Worm (Caenorhabditis elegans) whole organism, late embryonic: ENCODE data around the gene snpn-1.

ENCODE experiments used
- C08G9.2 ChIP-seq: sonication (generic microtip); optimal IDR thresholded peaks from 2 replicates; lab custom pipeline; 2016; ENCODE audit warnings: mild to moderate bottlenecking, missing genetic modification characterization, moderate library complexity, missing compliant biosample characterization
- C38D4.7 ChIP-seq: fragments of 200-800 bp; sonication (Bioruptor generic); optimal IDR thresholded peaks from 2 replicates; lab custom pipeline; 2018; ENCODE audit warnings: mild to moderate bottlenecking, missing genetic modification characterization, moderate library complexity, missing compliant biosample characterization
- K09A11.1 ChIP-seq: sonication (generic microtip); optimal IDR thresholded peaks from 2 replicates; lab custom pipeline; 2017; ENCODE audit warnings: antibody characterized with exemption, mild to moderate bottlenecking, missing genetic modification characterization, missing compliant biosample characterization; ENCODE audit not compliant: insufficient read depth
- T23F11.4 ChIP-seq: fragments of 200-800 bp; sonication (Bioruptor generic); optimal IDR thresholded peaks from 2 replicates; lab custom pipeline; 2018; ENCODE audit warnings: mild to moderate bottlenecking, missing genetic modification characterization, missing compliant biosample characterization
- Y22D7AL.16 ChIP-seq: sonication (generic microtip); optimal IDR thresholded peaks from 2 replicates; lab custom pipeline; 2016; ENCODE audit warnings: missing genetic modification characterization, missing compliant biosample characterization
- ahr-1 ChIP-seq: sonication (generic microtip); optimal IDR thresholded peaks from 2 replicates; lab custom pipeline; 2016; ENCODE audit warnings: missing genetic modification characterization, missing compliant biosample characterization
- ama-1 ChIP-seq: fragments of 150-350 bp; optimal IDR thresholded peaks from 2 replicates; lab custom pipeline; 2014
- ceh-14 ChIP-seq: sonication (generic microtip); optimal IDR thresholded peaks from 2 replicates; lab custom pipeline; 2016; ENCODE audit warnings: missing genotype, missing genetic modification characterization, missing compliant biosample characterization
- ceh-18 ChIP-seq: sonication (generic microtip); optimal IDR thresholded peaks from 2 replicates; lab custom pipeline; 2016; ENCODE audit warnings: missing genetic modification characterization, missing compliant biosample characterization
- ceh-2 ChIP-seq: sonication (generic microtip); optimal IDR thresholded peaks from 2 replicates; lab custom pipeline; 2016; ENCODE audit warnings: missing genotype, missing genetic modification characterization, missing compliant biosample characterization
- ceh-22 ChIP-seq: sonication (generic microtip); optimal IDR thresholded peaks from 2 replicates; lab custom pipeline; 2017; ENCODE audit warnings: missing biosample characterization, missing genetic modification characterization
- ceh-24 ChIP-seq: sonication (generic microtip); optimal IDR thresholded peaks from 2 replicates; lab custom pipeline; 2016; ENCODE audit warnings: mild to moderate bottlenecking, missing genetic modification characterization, missing compliant biosample characterization
- ceh-30 ChIP-seq: fragments of 150-350 bp; optimal IDR thresholded peaks from 2 replicates; lab custom pipeline; 2014; ENCODE audit warnings: missing biosample characterization, missing genetic modification characterization
- ceh-31 ChIP-seq: sonication (generic microtip); optimal IDR thresholded peaks from 2 replicates; lab custom pipeline; 2016; ENCODE audit warnings: missing genetic modification characterization, missing compliant biosample characterization
- ceh-45 ChIP-seq: fragments of 200-800 bp; sonication (Bioruptor generic); IDR thresholded peaks from 2 replicates; pipeline ENCODE4 v1.3.6; 2022; ENCODE audit warnings: missing genetic modification reagents, missing genetic modification characterization, missing compliant biosample characterization
- ceh-6 ChIP-seq: fragments of 200-800 bp; sonication (Bioruptor generic); optimal IDR thresholded peaks from 2 replicates; lab custom pipeline; 2018; ENCODE audit warnings: mild to moderate bottlenecking, missing genetic modification characterization, missing compliant biosample characterization
- ceh-9 ChIP-seq: sonication (generic microtip); optimal IDR thresholded peaks from 2 replicates; lab custom pipeline; 2016; ENCODE audit warnings: mild to moderate bottlenecking, missing genetic modification characterization, inconsistent platforms, missing compliant biosample characterization
- dmd-4 ChIP-seq: sonication (generic microtip); optimal IDR thresholded peaks from 2 replicates; lab custom pipeline; 2016; ENCODE audit warnings: borderline replicate concordance, missing genetic modification characterization, missing compliant biosample characterization
- elt-4 ChIP-seq: sonication (generic microtip); optimal IDR thresholded peaks from 2 replicates; lab custom pipeline; 2016; ENCODE audit warnings: missing genetic modification characterization, missing compliant biosample characterization
- ets-4 ChIP-seq: sonication (generic microtip); optimal IDR thresholded peaks from 2 replicates; lab custom pipeline; 2016; ENCODE audit warnings: missing genetic modification characterization, missing compliant biosample characterization
- fkh-10 ChIP-seq: fragments of 150-350 bp; optimal IDR thresholded peaks from 2 replicates; lab custom pipeline; 2014; ENCODE audit warnings: missing biosample characterization, missing genetic modification reagents, missing genetic modification characterization
- gmeb-2 ChIP-seq: sonication (generic microtip); optimal IDR thresholded peaks from 2 replicates; lab custom pipeline; 2016; ENCODE audit warnings: missing genetic modification characterization, inconsistent platforms, missing compliant biosample characterization
- hlh-13 ChIP-seq: fragments of 200-800 bp; sonication (Bioruptor generic); optimal IDR thresholded peaks from 2 replicates; lab custom pipeline; 2018; ENCODE audit warnings: mild to moderate bottlenecking, missing genetic modification characterization, missing compliant biosample characterization
- hlh-15 ChIP-seq: sonication (generic microtip); optimal IDR thresholded peaks from 2 replicates; lab custom pipeline; 2016; ENCODE audit warnings: missing genetic modification characterization, missing compliant biosample characterization
- hlh-8 ChIP-seq: sonication (generic microtip); optimal IDR thresholded peaks from 2 replicates; lab custom pipeline; 2016; ENCODE audit warnings: missing genotype, missing genetic modification characterization, missing compliant biosample characterization
- lim-6 ChIP-seq: sonication (generic microtip); optimal IDR thresholded peaks from 2 replicates; lab custom pipeline; 2016; ENCODE audit warnings: missing genetic modification characterization, missing compliant biosample characterization
- lin-11 ChIP-seq: fragments of 200-800 bp; sonication (Bioruptor generic); optimal IDR thresholded peaks from 2 replicates; lab custom pipeline; 2018; ENCODE audit warnings: mild to moderate bottlenecking, missing genetic modification characterization, missing compliant biosample characterization
- madf-2 ChIP-seq: sonication (generic microtip); optimal IDR thresholded peaks from 2 replicates; lab custom pipeline; 2017; ENCODE audit warnings: missing genetic modification characterization, missing compliant biosample characterization
- mec-3 ChIP-seq: sonication (generic microtip); optimal IDR thresholded peaks from 2 replicates; lab custom pipeline; 2016; ENCODE audit warnings: borderline replicate concordance, missing genetic modification characterization, missing compliant biosample characterization
- nfya-1 ChIP-seq: sonication (generic microtip); optimal IDR thresholded peaks from 2 replicates; lab custom pipeline; 2017; ENCODE audit warnings: missing genetic modification characterization, mild to moderate bottlenecking, missing compliant biosample characterization, antibody characterized with exemption, moderate library complexity
- nhr-11 ChIP-seq: fragments of 150-350 bp; optimal IDR thresholded peaks from 2 replicates; lab custom pipeline; 2014; ENCODE audit warnings: missing biosample characterization, missing genetic modification characterization
- npax-4 ChIP-seq: sonication (generic microtip); optimal IDR thresholded peaks from 2 replicates; lab custom pipeline; 2016; ENCODE audit warnings: missing genetic modification characterization, missing compliant biosample characterization
- odd-2 ChIP-seq: sonication (generic microtip); optimal IDR thresholded peaks from 2 replicates; lab custom pipeline; 2017; ENCODE audit warnings: antibody characterized with exemption, mild to moderate bottlenecking, missing genetic modification characterization, missing compliant biosample characterization
- pag-3 ChIP-seq: sonication (generic microtip); optimal IDR thresholded peaks from 2 replicates; lab custom pipeline; 2016; ENCODE audit warnings: missing compliant biosample characterization, missing genetic modification characterization, borderline replicate concordance
- pha-2 ChIP-seq: sonication (generic microtip); optimal IDR thresholded peaks from 2 replicates; lab custom pipeline; 2017; ENCODE audit warnings: mild to moderate bottlenecking, missing genetic modification characterization, missing compliant biosample characterization
- pha-4 ChIP-seq: fragments of 150-350 bp; optimal IDR thresholded peaks from 2 replicates; lab custom pipeline; 2018; ENCODE audit warnings: missing biosample characterization, missing genetic modification reagents, missing genetic modification characterization
- pqm-1 ChIP-seq: sonication (generic microtip); optimal IDR thresholded peaks from 2 replicates; lab custom pipeline; 2016; ENCODE audit warnings: missing genetic modification characterization, missing compliant biosample characterization
- pros-1 ChIP-seq: fragments of 150-350 bp; optimal IDR thresholded peaks from 2 replicates; lab custom pipeline; 2014; ENCODE audit warnings: missing biosample characterization, missing genetic modification reagents, missing genetic modification characterization
- ref-2 ChIP-seq: sonication (generic microtip); optimal IDR thresholded peaks from 2 replicates; lab custom pipeline; 2016; ENCODE audit warnings: missing genetic modification characterization, missing compliant biosample characterization
- rnt-1 ChIP-seq: sonication (generic microtip); optimal IDR thresholded peaks from 2 replicates; lab custom pipeline; 2016; ENCODE audit warnings: missing genetic modification characterization, missing compliant biosample characterization
- sox-4 ChIP-seq: sonication (generic microtip); optimal IDR thresholded peaks from 2 replicates; lab custom pipeline; 2017; ENCODE audit warnings: mild to moderate bottlenecking, missing genetic modification characterization, inconsistent platforms, missing compliant biosample characterization
- syd-9 ChIP-seq: sonication (generic microtip); optimal IDR thresholded peaks from 2 replicates; lab custom pipeline; 2016; ENCODE audit warnings: mild to moderate bottlenecking, missing genetic modification characterization, moderate library complexity, missing compliant biosample characterization
- tbx-2 ChIP-seq: sonication (generic microtip); optimal IDR thresholded peaks from 2 replicates; lab custom pipeline; 2016; ENCODE audit warnings: missing genetic modification characterization, missing compliant biosample characterization
- unc-42 ChIP-seq: sonication (generic microtip); optimal IDR thresholded peaks from 2 replicates; lab custom pipeline; 2016; ENCODE audit warnings: missing genotype, missing genetic modification characterization, missing compliant biosample characterization
- unc-55 ChIP-seq: sonication (generic microtip); optimal IDR thresholded peaks from 2 replicates; lab custom pipeline; 2017; ENCODE audit warnings: missing biosample characterization, missing genetic modification reagents, missing genetic modification characterization
- unc-86 ChIP-seq: sonication (generic microtip); optimal IDR thresholded peaks from 2 replicates; lab custom pipeline; 2016; ENCODE audit warnings: missing genetic modification characterization, missing compliant biosample characterization
- zip-5 ChIP-seq: sonication (generic microtip); optimal IDR thresholded peaks from 2 replicates; lab custom pipeline; 2016; ENCODE audit warnings: missing genetic modification characterization, missing compliant biosample characterization

Gene snpn-1

DNA sequence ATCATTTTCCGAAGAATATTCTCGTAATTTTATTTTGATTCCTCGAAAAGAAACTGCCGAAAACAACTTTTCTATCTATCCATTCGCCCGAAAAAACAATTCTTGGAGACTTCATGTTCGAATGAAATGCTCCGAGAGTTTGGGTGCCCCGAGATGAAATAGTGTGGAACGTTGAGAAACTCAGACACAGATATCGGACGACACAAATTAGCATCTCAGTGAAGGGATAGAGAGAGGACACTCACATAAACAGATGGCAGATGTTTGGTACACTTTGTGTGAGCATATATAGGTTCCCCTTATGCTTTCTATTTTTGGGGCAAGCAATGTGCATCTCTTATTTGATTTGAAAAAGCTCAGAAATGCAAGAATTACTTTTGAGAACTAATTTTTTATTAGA, 12.0 kb downstream of the snpn-1 start:
- TF ChIP-seq hlh-8 (tag; lab: Kevin White, UChicago) (peak; percentile 53), zip-5 (tag; lab: Kevin White, UChicago) (no peak), unc-42 (tag; lab: Kevin White, UChicago) (peak; percentile 9), madf-2 (tag; lab: Kevin White, UChicago) (no peak), K09A11.1 (tag; lab: Kevin White, UChicago) (no peak), nfya-1 (tag; lab: Kevin White, UChicago) (peak; percentile 36)
- TF ChIP-seq, all 69 proteins: peak for 3

DNA sequence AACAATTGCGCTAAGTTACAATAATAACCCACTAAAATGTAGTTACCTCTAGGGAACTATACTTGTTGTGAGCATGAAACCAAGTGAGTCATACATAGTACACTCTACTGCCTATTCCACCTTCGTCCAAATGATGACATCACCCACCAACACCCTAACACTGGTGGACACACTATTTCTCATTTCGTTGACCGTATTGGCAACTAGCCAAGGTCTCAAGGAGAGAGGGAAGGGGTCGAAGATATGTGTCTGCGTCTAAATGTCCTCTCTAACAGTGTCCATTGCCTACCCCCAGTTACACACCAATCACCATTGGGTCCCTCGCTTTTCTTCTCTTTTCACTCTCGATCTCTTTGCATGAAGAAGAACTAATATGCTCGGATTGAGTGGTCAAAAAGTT, 12.9 kb downstream of the snpn-1 start:
- TF ChIP-seq zip-5 (tag; lab: Kevin White, UChicago): no peak
- TF ChIP-seq pha-2: no peak
- no peak for TF ChIP-seq ceh-45 (GFP tag; lab: Robert Waterston, UW)
- TF ChIP-seq pqm-1 (tag; lab: Kevin White, UChicago): no peak
- TF ChIP-seq npax-4: no peak
- TF ChIP-seq rnt-1: no peak
- peak; percentile 74 for TF ChIP-seq nfya-1 (tag; lab: Kevin White, UChicago)
- no peak for TF ChIP-seq ceh-24 (tag; lab: Kevin White, UChicago)
- TF ChIP-seq elt-4 (tag; lab: Kevin White, UChicago): no peak
- TF ChIP-seq tbx-2 (tag; lab: Kevin White, UChicago): peak; percentile 26
- TF ChIP-seq unc-86 (tag; lab: Kevin White, UChicago): no peak
- no peak for TF ChIP-seq ceh-2 (tag; lab: Kevin White, UChicago)
- TF ChIP-seq ceh-22 (tag; lab: Kevin White, UChicago): no peak
- no peak for TF ChIP-seq pha-4
- no peak for TF ChIP-seq ets-4
- TF ChIP-seq ahr-1 (tag; lab: Kevin White, UChicago): no peak
- no peak for TF ChIP-seq hlh-13
- TF ChIP-seq odd-2: no peak
- TF ChIP-seq ceh-14 (tag; lab: Kevin White, UChicago): no peak
- TF ChIP-seq ceh-30: no peak
- TF ChIP-seq C08G9.2 (tag; lab: Kevin White, UChicago): no peak
- TF ChIP-seq ref-2: peak; percentile 61
- no peak for TF ChIP-seq T23F11.4
- no peak for TF ChIP-seq hlh-15 (tag; lab: Kevin White, UChicago)
- no peak for TF ChIP-seq sox-4 (tag; lab: Kevin White, UChicago)
- no peak for TF ChIP-seq pros-1 (tag; lab: Kevin White, UChicago)
- no peak for TF ChIP-seq gmeb-2 (tag; lab: Kevin White, UChicago)
- no peak for TF ChIP-seq lim-6 (tag; lab: Kevin White, UChicago)
- TF ChIP-seq unc-55 (GFP tag; lab: Kevin White, UChicago): peak; percentile 18
- TF ChIP-seq fkh-10 (GFP tag; lab: Kevin White, UChicago): no peak
- TF ChIP-seq Y22D7AL.16 (tag; lab: Kevin White, UChicago): peak; percentile 16
- TF ChIP-seq lin-11 (tag; lab: Kevin White, UChicago): no peak
- TF ChIP-seq pag-3: no peak
- TF ChIP-seq ama-1 (lab: Kevin White, UChicago): no peak
- no peak for TF ChIP-seq dmd-4 (tag; lab: Kevin White, UChicago)
- no peak for TF ChIP-seq ceh-18 (tag; lab: Kevin White, UChicago)
- no peak for TF ChIP-seq ceh-6 (GFP tag; lab: Kevin White, UChicago)
- TF ChIP-seq ceh-31: peak; percentile 18
- TF ChIP-seq nhr-11 (tag; lab: Kevin White, UChicago): no peak
- TF ChIP-seq mec-3 (tag; lab: Kevin White, UChicago): no peak
- no peak for TF ChIP-seq ceh-9 (tag; lab: Kevin White, UChicago)
- no peak for TF ChIP-seq syd-9 (tag; lab: Kevin White, UChicago)
- TF ChIP-seq C38D4.7 (GFP tag; lab: Kevin White, UChicago): no peak
